Worm (Caenorhabditis elegans): ENCODE measurements around the gene fce-2.

Gene fce-2

ce11 chrV:20418768-20419167 lies 6.3 kb upstream of the fce-2 start (continued):
- TF ChIP-seq nhr-237 (tag; optimal IDR thresholded peaks at IDR 0.05) (no peak), nhr-84 (tag; optimal IDR thresholded peaks at IDR 0.05) (no peak), pag-3 (tag; optimal IDR thresholded peaks at IDR 0.05; ENCODE audit: borderline replicate concordance, insufficient read depth) (no peak), alr-1 (tag; optimal IDR thresholded peaks at IDR 0.05; ENCODE audit: borderline replicate concordance) (no peak), sptf-1 (tag; optimal IDR thresholded peaks at IDR 0.05) (no peak), C16A3.4 (tag; optimal IDR thresholded peaks at IDR 0.05) (peak; percentile 72), ceh-8 (GFP tag; optimal IDR thresholded peaks at IDR 0.05) (no peak), tlp-1 (tag; optimal IDR thresholded peaks at IDR 0.05) (no peak), lsy-2 (tag; optimal IDR thresholded peaks at IDR 0.05) (peak; percentile 41 to 57), vab-15 (tag; optimal IDR thresholded peaks at IDR 0.05) (peak; percentile 42), ces-1 (GFP tag; optimal IDR thresholded peaks at IDR 0.05) (no peak), nhr-77 (tag; optimal IDR thresholded peaks at IDR 0.05) (no peak), ceh-88 (GFP tag; IDR thresholded peaks at IDR 0.05) (peak; percentile 26; the same call in 1 of the 2 replicates), nhr-11 (tag; optimal IDR thresholded peaks at IDR 0.05) (peak; percentile 34), efl-1 (optimal IDR thresholded peaks at IDR 0.05) (peak; percentile 30 to 36), efl-1 (GFP tag; optimal IDR thresholded peaks at IDR 0.05 in 1 of 2) (peak; percentile 4 to 94), lin-13 (GFP tag; optimal IDR thresholded peaks at IDR 0.05) (peak; percentile 40), nhr-20 (tag; optimal IDR thresholded peaks at IDR 0.05) (peak; percentile 85), unc-30 (tag; optimal IDR thresholded peaks at IDR 0.05) (no peak), ztf-11 (tag; optimal IDR thresholded peaks at IDR 0.05) (no peak), hlh-17 (GFP tag; optimal IDR thresholded peaks at IDR 0.05; ENCODE audit: borderline replicate concordance) (no peak), sup-37 (GFP tag; optimal IDR thresholded peaks at IDR 0.05) (no peak), unc-130 (tag; optimal IDR thresholded peaks at IDR 0.05) (peak; percentile 93), C04F5.9 (tag; optimal IDR thresholded peaks at IDR 0.05) (peak; percentile 18), Y116A8C.19 (tag; optimal IDR thresholded peaks at IDR 0.05; ENCODE audit: borderline replicate concordance) (no peak), pax-3 (tag; optimal IDR thresholded peaks at IDR 0.05) (no peak), egl-13 (tag; optimal IDR thresholded peaks at IDR 0.05) (no peak), elt-2 (tag; optimal IDR thresholded peaks at IDR 0.05) (peak; percentile 93)

DNA sequence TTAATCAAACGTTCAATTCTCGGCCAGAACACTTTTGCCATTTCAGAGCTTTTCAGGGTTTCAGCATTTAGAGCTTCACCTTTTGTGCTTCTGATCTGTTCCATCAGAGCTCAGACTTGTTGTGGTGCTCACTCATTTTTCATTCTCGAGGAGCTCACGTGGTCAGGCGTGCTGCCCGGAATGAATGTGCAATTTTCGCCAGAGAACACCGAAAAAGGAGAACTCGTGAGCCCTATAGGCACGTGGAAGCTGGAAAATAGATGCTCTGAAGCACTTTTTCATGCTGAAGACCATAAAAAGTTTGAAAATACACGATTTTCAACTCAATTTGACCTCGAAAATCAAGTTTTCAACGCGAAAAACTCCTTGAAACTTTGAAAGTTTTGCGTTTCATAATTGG lies 5.5 kb upstream of the fce-2 start:
- TF ChIP-seq pax-3 (tag; optimal IDR thresholded peaks at IDR 0.05) (peak; percentile 44), nhr-76 (tag; optimal IDR thresholded peaks at IDR 0.05) (no peak), ztf-4 (tag; optimal IDR thresholded peaks at IDR 0.05) (no peak), elt-2 (tag; optimal IDR thresholded peaks at IDR 0.05) (no peak), lin-14 (GFP tag; optimal IDR thresholded peaks at IDR 0.05) (peak; percentile 15), nhr-85 (tag) (peak; percentile 48), nhr-28 (tag; optimal IDR thresholded peaks at IDR 0.05) (no peak), nhr-71 (tag; optimal IDR thresholded peaks at IDR 0.05) (peak; percentile 4), fkh-8 (tag; optimal IDR thresholded peaks at IDR 0.05) (no peak), nhr-237 (tag; optimal IDR thresholded peaks at IDR 0.05) (no peak)

ce11 chrV:20422738-20423137 lies 2.4 kb upstream of the fce-2 start:
- TF ChIP-seq ceh-8 (GFP tag; optimal IDR thresholded peaks at IDR 0.05) (no peak), lsy-2 (tag; optimal IDR thresholded peaks at IDR 0.05) (no peak), snu-23 (GFP tag; optimal IDR thresholded peaks at IDR 0.05) (peak; percentile 19), nhr-85 (tag) (peak; percentile 89), ceh-82 (tag; optimal IDR thresholded peaks at IDR 0.05) (peak in 1 of 3 experiments; percentile 4), fkh-8 (tag; optimal IDR thresholded peaks at IDR 0.05) (no peak), lin-14 (GFP tag; optimal IDR thresholded peaks at IDR 0.05) (peak; percentile 66), ceh-63 (GFP tag; optimal IDR thresholded peaks at IDR 0.05) (no peak), xbp-1 (tag; optimal IDR thresholded peaks at IDR 0.05) (no peak), efl-1 (optimal IDR thresholded peaks at IDR 0.05) (peak in 1 of 2 experiments; percentile 5), efl-1 (GFP tag; optimal IDR thresholded peaks at IDR 0.05 in 1 of 2) (peak in 1 of 2 experiments; percentile 21), nhr-71 (tag; optimal IDR thresholded peaks at IDR 0.05) (peak; percentile 8), dpl-1 (GFP tag; optimal IDR thresholded peaks at IDR 0.05) (peak in 2 of 3 experiments; percentile 5 to 35), fos-1 (tag; optimal IDR thresholded peaks at IDR 0.05) (no peak), C16A3.4 (tag; optimal IDR thresholded peaks at IDR 0.05) (peak; percentile 23), unc-98 (GFP tag; IDR thresholded peaks at IDR 0.05) (no peak), grh-1 (GFP tag; IDR thresholded peaks at IDR 0.05) (peak; percentile 65), fkh-10 (GFP tag; optimal IDR thresholded peaks at IDR 0.05) (no peak), blmp-1 (tag; optimal IDR thresholded peaks at IDR 0.05) (peak; percentile 75), nhr-47 (tag; optimal IDR thresholded peaks at IDR 0.05) (no peak), nhr-20 (tag; optimal IDR thresholded peaks at IDR 0.05) (peak; percentile 2)
